Fruit fly (Drosophila melanogaster) whole organism, embryonic: ENCODE measurements around the gene CG7275.

ENCODE experiments used
- Asciz ChIP-seq: fragments of 200-800 bp; sonication (Bioruptor generic); optimal IDR thresholded peaks from 2 replicates; lab custom pipeline; 2017; ENCODE audit warnings: missing biosample characterization, mild to moderate bottlenecking, missing genetic modification characterization, missing genetic modification reagents
- B-H2 ChIP-seq: fragments of 200-800 bp; sonication (Bioruptor generic); optimal IDR thresholded peaks from 2 replicates; lab custom pipeline; 2018; ENCODE audit warnings: missing biosample characterization, mild to moderate bottlenecking, missing genetic modification characterization
- CG10959 ChIP-seq: fragments of 200-800 bp; sonication (Bioruptor generic); IDR thresholded peaks from 2 replicates; pipeline ENCODE4 v1.3.6; 2022; ENCODE audit warnings: missing biosample characterization, missing genetic modification characterization
- CG13123 ChIP-seq: fragments of 200-800 bp; sonication (Bioruptor generic); optimal IDR thresholded peaks from 2 replicates; lab custom pipeline; 2016; ENCODE audit warnings: missing biosample characterization, missing genetic modification characterization
- CG13624 ChIP-seq: fragments of 200-800 bp; sonication (Bioruptor generic); optimal IDR thresholded peaks from 2 replicates; lab custom pipeline; 2016; ENCODE audit warnings: missing biosample characterization, missing genetic modification characterization
- CG14014 ChIP-seq: fragments of 200-800 bp; sonication (Bioruptor generic); IDR thresholded peaks from 2 replicates; pipeline ENCODE4 v1.3.6; 2022; ENCODE audit warnings: missing biosample characterization, missing genetic modification characterization
- CG15073 ChIP-seq: fragments of 200-800 bp; sonication (Bioruptor generic); optimal IDR thresholded peaks from 2 replicates; lab custom pipeline; 2016; ENCODE audit warnings: missing biosample characterization, missing genetic modification characterization
- CG17186 ChIP-seq: fragments of 200-800 bp; sonication (Bioruptor generic); optimal IDR thresholded peaks from 3 replicates; lab custom pipeline; 2017; ENCODE audit warnings: missing biosample characterization, missing genetic modification reagents, missing genetic modification characterization
- CG17612 ChIP-seq: fragments of 200-800 bp; sonication (Bioruptor generic); IDR thresholded peaks from 2 replicates; pipeline ENCODE4 v1.3.6; 2022; ENCODE audit warnings: missing biosample characterization, missing genetic modification characterization
- CG18599 ChIP-seq: fragments of 200-800 bp; sonication (Bioruptor generic); optimal IDR thresholded peaks from 3 replicates; lab custom pipeline; 2017; ENCODE audit warnings: missing biosample characterization, missing genetic modification characterization, mild to moderate bottlenecking, moderate library complexity, missing genetic modification reagents
- CG18619 ChIP-seq: fragments of 200-800 bp; sonication (Bioruptor generic); optimal IDR thresholded peaks from 3 replicates; lab custom pipeline; 2017; ENCODE audit warnings: missing biosample characterization, mild to moderate bottlenecking, missing genetic modification characterization
- CG2199 ChIP-seq: fragments of 200-800 bp; sonication (Bioruptor generic); IDR thresholded peaks from 3 replicates; pipeline ENCODE4 v1.3.6; 2022; ENCODE audit warnings: missing biosample characterization, missing genetic modification characterization
- CG2889 ChIP-seq: fragments of 200-800 bp; sonication (Bioruptor generic); IDR thresholded peaks from 3 replicates; pipeline ENCODE4 v1.3.6; 2022; ENCODE audit warnings: missing biosample characterization, missing genetic modification characterization
- CG31388 ChIP-seq: fragments of 200-800 bp; sonication (Bioruptor generic); optimal IDR thresholded peaks from 2 replicates; lab custom pipeline; 2016; ENCODE audit warnings: missing biosample characterization, missing genetic modification characterization
- CG3726 ChIP-seq: fragments of 200-800 bp; sonication (Bioruptor generic); IDR thresholded peaks from 3 replicates; pipeline ENCODE4, ENCODE4 v1.3.6; 2022; ENCODE audit warnings: missing biosample characterization, missing genetic modification characterization
- CG4360 ChIP-seq: fragments of 200-800 bp; sonication (Bioruptor generic); IDR thresholded peaks from 2 replicates; pipeline ENCODE4 v1.3.6; 2022; ENCODE audit warnings: missing biosample characterization, missing genetic modification characterization
- D19A ChIP-seq: fragments of 200-800 bp; optimal IDR thresholded peaks from 3 replicates; lab custom pipeline; 2019; ENCODE audit warnings: missing biosample characterization, mild to moderate bottlenecking, missing genetic modification characterization, moderate library complexity
- ERR ChIP-seq: fragments of 200-800 bp; sonication (Bioruptor generic); optimal IDR thresholded peaks from 2 replicates; lab custom pipeline; 2016; ENCODE audit warnings: missing biosample characterization, missing genetic modification characterization
- Fer2 ChIP-seq: fragments of 200-800 bp; sonication (Bioruptor generic); optimal IDR thresholded peaks from 2 replicates; lab custom pipeline; 2018; ENCODE audit warnings: missing biosample characterization, mild to moderate bottlenecking, missing genetic modification characterization, moderate library complexity
- Hmr ChIP-seq: fragments of 200-800 bp; sonication (Bioruptor generic); optimal IDR thresholded peaks from 3 replicates; lab custom pipeline; 2017; ENCODE audit warnings: mild to moderate bottlenecking, missing biosample characterization, missing genetic modification reagents, missing genetic modification characterization
- Hr78 ChIP-seq, 2 experiments: fragments of 200-800 bp in 1 of 2; fragments of >200 bp in 1 of 2; sonication (Bioruptor generic) in 1 of 2; optimal IDR thresholded peaks; 2 replicates each; lab custom pipeline; 2017 to 2019; ENCODE audit warnings: missing biosample characterization in 2 of 2, missing genetic modification characterization in 2 of 2, mild to moderate bottlenecking in 1 of 2, moderate library complexity in 1 of 2
- NK7.1 ChIP-seq: fragments of 200-800 bp; sonication (Bioruptor generic); optimal IDR thresholded peaks from 3 replicates; lab custom pipeline; 2016; ENCODE audit warnings: missing biosample characterization, missing genetic modification characterization
- NfI ChIP-seq: fragments of 200-800 bp; sonication (Bioruptor generic); optimal IDR thresholded peaks from 3 replicates; lab custom pipeline; 2018; ENCODE audit warnings: missing biosample characterization, mild to moderate bottlenecking, missing genetic modification characterization, moderate library complexity
- Pdp1 ChIP-seq, 2 experiments: fragments of 200-800 bp; sonication (Bioruptor generic); optimal IDR thresholded peaks; 3 replicates each; lab custom pipeline; 2016; ENCODE audit warnings: missing biosample characterization in 2 of 2, missing genetic modification characterization in 2 of 2, mild to moderate bottlenecking in 1 of 2, moderate library complexity in 1 of 2
- Poxn ChIP-seq: fragments of 200-800 bp; sonication (Bioruptor generic); IDR thresholded peaks from 2 replicates; pipeline ENCODE4 v1.3.6; 2022; ENCODE audit warnings: missing biosample characterization, missing genetic modification characterization
- Ravus ChIP-seq: fragments of 200-800 bp; sonication (Bioruptor generic); IDR thresholded peaks from 2 replicates; pipeline ENCODE4 v1.3.6; 2022; ENCODE audit warnings: missing biosample characterization, missing genetic modification characterization
- Rx ChIP-seq: fragments of 200-800 bp; sonication (Bioruptor generic); IDR thresholded peaks from 2 replicates; pipeline ENCODE4 v1.3.6; 2022; ENCODE audit warnings: missing biosample characterization, missing genetic modification characterization
- Tbp ChIP-seq: fragments of >200 bp; optimal IDR thresholded peaks from 2 replicates; lab custom pipeline; 2018; ENCODE audit warnings: missing biosample characterization, missing genetic modification characterization
- Trl ChIP-seq, 3 experiments: fragments of >200 bp in 2 of 3; fragments of 200-800 bp in 1 of 3; sonication (Bioruptor generic) in 1 of 3; optimal IDR thresholded peaks; 2 replicates in 1 of 3; 3 replicates in 2 of 3; lab custom pipeline; 2016 to 2017; ENCODE audit warnings: missing biosample characterization in 1 of 3, missing genetic modification characterization in 1 of 3
- Usf ChIP-seq: fragments of 200-800 bp; sonication (Bioruptor generic); optimal IDR thresholded peaks from 2 replicates; lab custom pipeline; 2017; ENCODE audit warnings: missing genotype, missing biosample characterization, missing genetic modification characterization
- aop ChIP-seq: fragments of 200-800 bp; sonication (Bioruptor generic); IDR thresholded peaks from 2 replicates; pipeline ENCODE4 v1.3.6; 2022; ENCODE audit warnings: missing biosample characterization, missing genetic modification characterization
- ara ChIP-seq: fragments of 200-800 bp; sonication (Bioruptor generic); IDR thresholded peaks from 2 replicates; pipeline ENCODE4 v1.3.6; 2022; ENCODE audit warnings: missing biosample characterization, missing genetic modification characterization
- cad ChIP-seq: fragments of >200 bp; optimal IDR thresholded peaks from 2 replicates; lab custom pipeline; 2017; ENCODE audit warnings: missing biosample characterization, missing genetic modification characterization
- chinmo ChIP-seq: fragments of 200-800 bp; sonication (Bioruptor generic); IDR thresholded peaks from 4 replicates; pipeline ENCODE4 v1.3.6; 2022; ENCODE audit warnings: missing biosample characterization, missing genetic modification characterization; ENCODE audit not compliant: partially characterized antibody
- chm ChIP-seq: fragments of 200-800 bp; sonication (Bioruptor generic); IDR thresholded peaks from 2 replicates; pipeline ENCODE4 v1.3.6; 2022; ENCODE audit warnings: missing biosample characterization, missing genetic modification characterization
- esg ChIP-seq: fragments of 200-800 bp; sonication (Bioruptor generic); conservative IDR thresholded peaks from 2 replicates; pipeline ENCODE4 v1.3.6; 2022; ENCODE audit warnings: missing biosample characterization, missing genetic modification characterization
- gcm2 ChIP-seq: fragments of 200-800 bp; sonication (Bioruptor generic); optimal IDR thresholded peaks from 2 replicates; lab custom pipeline; 2016; ENCODE audit warnings: missing biosample characterization, missing genetic modification characterization
- gro ChIP-seq: fragments of 200-800 bp; sonication (Bioruptor generic); optimal IDR thresholded peaks from 2 replicates; lab custom pipeline; 2016; ENCODE audit warnings: missing biosample characterization, missing genetic modification characterization
- her ChIP-seq: fragments of 200-800 bp; sonication (Bioruptor generic); optimal IDR thresholded peaks from 2 replicates; lab custom pipeline; 2016; ENCODE audit warnings: missing biosample characterization, missing genetic modification characterization
- kah ChIP-seq: fragments of 200-800 bp; sonication (Bioruptor generic); optimal IDR thresholded peaks from 2 replicates; lab custom pipeline; 2018; ENCODE audit warnings: missing biosample characterization, mild to moderate bottlenecking, missing genetic modification characterization
- maf-S ChIP-seq: fragments of 200-800 bp; sonication (Bioruptor generic); optimal IDR thresholded peaks from 2 replicates; lab custom pipeline; 2016; ENCODE audit warnings: missing biosample characterization, missing genetic modification characterization
- mirr ChIP-seq: fragments of 200-800 bp; sonication (Bioruptor generic); optimal IDR thresholded peaks from 3 replicates; lab custom pipeline; 2018; ENCODE audit warnings: missing biosample characterization, mild to moderate bottlenecking, missing genetic modification characterization
- nerfin-2 ChIP-seq: fragments of 200-800 bp; sonication (Bioruptor generic); IDR thresholded peaks from 2 replicates; pipeline ENCODE4 v1.3.6; 2022; ENCODE audit warnings: missing biosample characterization, missing genetic modification characterization; ENCODE audit not compliant: partially characterized antibody
- pum ChIP-seq: fragments of 200-800 bp; sonication (Bioruptor generic); optimal IDR thresholded peaks from 2 replicates; lab custom pipeline; 2016; ENCODE audit warnings: missing biosample characterization, missing genetic modification characterization
- pzg ChIP-seq: fragments of 200-800 bp; sonication (Bioruptor generic); optimal IDR thresholded peaks from 3 replicates; lab custom pipeline; 2018; ENCODE audit warnings: missing biosample characterization, mild to moderate bottlenecking, missing genetic modification characterization, moderate library complexity
- sens ChIP-seq: fragments of 200-800 bp; sonication (Bioruptor generic); peaks from one replicate; lab custom pipeline; 2016; ENCODE audit warnings: missing biosample characterization, missing genetic modification characterization
- seq ChIP-seq: fragments of 200-800 bp; sonication (Bioruptor generic); IDR thresholded peaks from 2 replicates; pipeline ENCODE4 v1.3.6; 2022; ENCODE audit warnings: missing biosample characterization, missing genetic modification characterization
- sqz ChIP-seq: fragments of 200-800 bp; sonication (Bioruptor generic); optimal IDR thresholded peaks from 3 replicates; lab custom pipeline; 2018; ENCODE audit warnings: missing biosample characterization, mild to moderate bottlenecking, missing genetic modification characterization
- tna ChIP-seq: fragments of 200-800 bp; sonication (Bioruptor generic); IDR thresholded peaks from 2 replicates; pipeline ENCODE4 v1.3.6; 2022; ENCODE audit warnings: missing biosample characterization, missing genetic modification characterization; ENCODE audit not compliant: partially characterized antibody
- trh ChIP-seq: fragments of 200-800 bp; sonication (Bioruptor generic); optimal IDR thresholded peaks from 2 replicates; lab custom pipeline; 2016; ENCODE audit warnings: missing biosample characterization, missing genetic modification characterization
- unc-4 ChIP-seq: fragments of 200-800 bp; sonication (Bioruptor generic); IDR thresholded peaks from 2 replicates; pipeline ENCODE4 v1.3.6; 2022; ENCODE audit warnings: missing biosample characterization, missing genetic modification characterization; ENCODE audit not compliant: partially characterized antibody

The CG7275 gene

dm6 chr3L:15514405-15514804 lies 15.6 kb downstream of the CG7275 start (continued):
- TF ChIP-seq CG13123 (GFP tag; lab: Kevin White, UChicago), result no peak
- no peak for TF ChIP-seq Ravus (GFP tag; lab: Robert Waterston, UW)
- no peak for TF ChIP-seq CG31388 (GFP tag; lab: Kevin White, UChicago)
- no peak for TF ChIP-seq nerfin-2 (GFP tag; lab: Robert Waterston, UW)
- peak; percentile 49 for TF ChIP-seq sqz
- TF ChIP-seq NK7.1, result no peak
- no peak for TF ChIP-seq Fer2 (tag; lab: Kevin White, UChicago)
- no peak for TF ChIP-seq kah (GFP tag; lab: Kevin White, UChicago)
- TF ChIP-seq Asciz (GFP tag; lab: Kevin White, UChicago), result no peak
- TF ChIP-seq Usf (GFP tag; lab: Kevin White, UChicago), result no peak
- no peak for TF ChIP-seq NfI (GFP tag; lab: Kevin White, UChicago)
- no peak for TF ChIP-seq CG18619 (GFP tag; lab: Kevin White, UChicago)
- TF ChIP-seq CG10959, result no peak
- no peak for TF ChIP-seq mirr (GFP tag; lab: Kevin White, UChicago)
- no peak for TF ChIP-seq esg (GFP tag; lab: Robert Waterston, UW)
- TF ChIP-seq trh, result no peak
- no peak for TF ChIP-seq cad (GFP tag; lab: Kevin White, UChicago)
- TF ChIP-seq sens (GFP tag; lab: Kevin White, UChicago), result peak; percentile 61
- no peak for TF ChIP-seq CG15073 (GFP tag; lab: Kevin White, UChicago)
- TF ChIP-seq CG14014 (GFP tag; lab: Robert Waterston, UW), result peak; percentile 20; the same call in 1 of the 2 replicates
- TF ChIP-seq ERR (GFP tag; lab: Kevin White, UChicago), result no peak
- TF ChIP-seq gro (GFP tag; lab: Kevin White, UChicago), result peak; percentile 14
- no peak for TF ChIP-seq CG17612 (GFP tag; lab: Robert Waterston, UW)
- no peak for TF ChIP-seq gcm2
- peak; percentile 11; the same call in 1 of the 2 replicates for TF ChIP-seq tna (GFP tag; lab: Robert Waterston, UW)
- TF ChIP-seq seq (GFP tag; lab: Robert Waterston, UW), result no peak; the same call in 1 of the 2 replicates
- TF ChIP-seq Trl (optimal IDR thresholded peaks at IDR 0.05; lab: Kevin White, UChicago), result peak; percentile 94 to 97
- peak; percentile 17 for TF ChIP-seq Trl (GFP tag; optimal IDR thresholded peaks at IDR 0.05; lab: Kevin White, UChicago)
- TF ChIP-seq Hr78 (GFP tag; optimal IDR thresholded peaks at IDR 0.05; lab: Kevin White, UChicago), result peak in 1 of 2 experiments; percentile 1
- peak; percentile 35 for TF ChIP-seq her
- TF ChIP-seq CG3726, result no peak
- no peak for TF ChIP-seq CG4360 (GFP tag; lab: Robert Waterston, UW)
- TF ChIP-seq chm (GFP tag; lab: Robert Waterston, UW), result peak; percentile 22; the same call in 1 of the 2 replicates
- no peak for TF ChIP-seq Tbp (GFP tag; lab: Kevin White, UChicago)
- no peak for TF ChIP-seq Pdp1 (GFP tag; optimal IDR thresholded peaks at IDR 0.05; lab: Kevin White, UChicago)
- no peak for TF ChIP-seq CG13624 (GFP tag; lab: Kevin White, UChicago)
- TF ChIP-seq pum (GFP tag; lab: Kevin White, UChicago), result no peak
- no peak for TF ChIP-seq pzg (GFP tag; lab: Kevin White, UChicago)
- TF ChIP-seq Hmr (GFP tag; lab: Kevin White, UChicago), result no peak
- TF ChIP-seq CG2199 (GFP tag; lab: Robert Waterston, UW), result peak; percentile 40; the same call in 1 of the 3 replicates
- TF ChIP-seq chinmo (GFP tag; lab: Robert Waterston, UW), result peak; percentile 82; the same call in 3 of the 4 replicates
- TF ChIP-seq ara (GFP tag; lab: Robert Waterston, UW), result no peak
- no peak for TF ChIP-seq CG2889 (GFP tag; lab: Robert Waterston, UW)
- TF ChIP-seq Poxn (GFP tag; lab: Robert Waterston, UW), result no peak
- no peak for TF ChIP-seq CG17186
- TF ChIP-seq maf-S (GFP tag; lab: Kevin White, UChicago), result no peak
- no peak for TF ChIP-seq aop (GFP tag; lab: Robert Waterston, UW)
- no peak for TF ChIP-seq B-H2 (GFP tag; lab: Kevin White, UChicago)
- no peak for TF ChIP-seq CG18599 (GFP tag; lab: Kevin White, UChicago)
- no peak for TF ChIP-seq D19A (tag; lab: Kevin White, UChicago)
- peak; percentile 40; the same call in 1 of the 2 replicates for TF ChIP-seq unc-4 (GFP tag; lab: Robert Waterston, UW)
- TF ChIP-seq Rx (GFP tag; lab: Robert Waterston, UW), result no peak
